Fruit fly (Drosophila melanogaster) whole organism, embryonic: ENCODE data around the gene Nxf3.

Experiments used
- Aef1 ChIP-seq: fragments of 200-800 bp; sonication (Bioruptor generic); IDR thresholded peaks from 3 replicates; pipeline ENCODE4 v1.3.6; 2022; ENCODE audit warnings: missing biosample characterization, missing genetic modification characterization
- BtbVII ChIP-seq: fragments of 200-800 bp; sonication (Bioruptor generic); optimal IDR thresholded peaks from 3 replicates; lab custom pipeline; 2017; ENCODE audit warnings: missing biosample characterization, mild to moderate bottlenecking, missing genetic modification characterization
- CG10267 ChIP-seq: fragments of 200-800 bp; sonication (Bioruptor generic); optimal IDR thresholded peaks from 2 replicates; lab custom pipeline; 2018; ENCODE audit warnings: missing biosample characterization, mild to moderate bottlenecking, missing genetic modification characterization, moderate library complexity
- CG11456 ChIP-seq: fragments of 200-800 bp; sonication (Bioruptor generic); IDR thresholded peaks from 3 replicates; pipeline ENCODE4 v1.3.6; 2022; ENCODE audit warnings: missing biosample characterization, missing genetic modification characterization
- CG14441 ChIP-seq: fragments of 200-800 bp; sonication (Bioruptor generic); IDR thresholded peaks from 2 replicates; pipeline ENCODE4 v1.3.6; 2022; ENCODE audit warnings: missing biosample characterization, missing genetic modification characterization
- CG1529 ChIP-seq: fragments of 200-800 bp; sonication (Bioruptor generic); optimal IDR thresholded peaks from 3 replicates; lab custom pipeline; 2018; ENCODE audit warnings: missing biosample characterization, missing genetic modification characterization
- CG16815 ChIP-seq: fragments of 200-800 bp; sonication (Bioruptor generic); optimal IDR thresholded peaks from 3 replicates; lab custom pipeline; 2017; ENCODE audit warnings: missing biosample characterization, mild to moderate bottlenecking, missing genetic modification characterization
- CG18599 ChIP-seq: fragments of 200-800 bp; sonication (Bioruptor generic); optimal IDR thresholded peaks from 3 replicates; lab custom pipeline; 2017; ENCODE audit warnings: missing biosample characterization, missing genetic modification characterization, mild to moderate bottlenecking, moderate library complexity, missing genetic modification reagents
- CG2120 ChIP-seq: fragments of 200-800 bp; sonication (Bioruptor generic); optimal IDR thresholded peaks from 3 replicates; lab custom pipeline; 2016; ENCODE audit warnings: missing biosample characterization, missing genetic modification characterization
- CG2202 ChIP-seq: fragments of 200-800 bp; sonication (Bioruptor generic); optimal IDR thresholded peaks from 2 replicates; lab custom pipeline; 2018; ENCODE audit warnings: missing biosample characterization, mild to moderate bottlenecking, missing genetic modification characterization
- CG31224 ChIP-seq: fragments of 200-800 bp; sonication (Bioruptor generic); IDR thresholded peaks from 2 replicates; pipeline ENCODE4 v1.3.6; 2022; ENCODE audit warnings: missing biosample characterization, missing genetic modification characterization
- CG31365 ChIP-seq: fragments of 200-800 bp; sonication (Bioruptor generic); optimal IDR thresholded peaks from 2 replicates; lab custom pipeline; 2018; ENCODE audit warnings: missing biosample characterization, mild to moderate bottlenecking, missing genetic modification characterization
- CG32767 ChIP-seq: fragments of 200-800 bp; sonication (Bioruptor generic); IDR thresholded peaks from 2 replicates; pipeline ENCODE4 v1.3.6; 2022; ENCODE audit warnings: missing biosample characterization, missing genetic modification characterization
- CG34422 ChIP-seq: fragments of 200-800 bp; sonication (Bioruptor generic); IDR thresholded peaks from 3 replicates; pipeline ENCODE4 v1.3.6; 2022; ENCODE audit warnings: missing biosample characterization, missing genetic modification characterization
- CG42726 ChIP-seq: fragments of 200-800 bp; sonication (Bioruptor generic); IDR thresholded peaks from 2 replicates; pipeline ENCODE4 v1.3.6; 2022; ENCODE audit warnings: missing biosample characterization, missing genetic modification characterization; ENCODE audit not compliant: partially characterized antibody
- CG4404 ChIP-seq: fragments of 200-800 bp; sonication (Bioruptor generic); IDR thresholded peaks from 2 replicates; pipeline ENCODE4 v1.3.6; 2022; ENCODE audit warnings: missing biosample characterization, missing genetic modification characterization
- CG4617 ChIP-seq: fragments of 200-800 bp; sonication (Bioruptor generic); optimal IDR thresholded peaks from 3 replicates; lab custom pipeline; 2016; ENCODE audit warnings: missing biosample characterization, missing genetic modification characterization, borderline replicate concordance
- CG5180 ChIP-seq: fragments of 200-800 bp; sonication (Bioruptor generic); optimal IDR thresholded peaks from 3 replicates; lab custom pipeline; 2017; ENCODE audit warnings: missing biosample characterization, missing genetic modification characterization, mild to moderate bottlenecking, moderate library complexity, missing genetic modification reagents
- CTCF ChIP-seq: fragments of 200-800 bp; sonication (Bioruptor generic); optimal IDR thresholded peaks from 2 replicates; lab custom pipeline; 2017; ENCODE audit warnings: missing biosample characterization, mild to moderate bottlenecking, missing genetic modification characterization, moderate library complexity
- Deaf1 ChIP-seq: fragments of 200-800 bp; optimal IDR thresholded peaks from 3 replicates; lab custom pipeline; 2019; ENCODE audit warnings: missing biosample characterization, mild to moderate bottlenecking, missing genetic modification characterization, moderate library complexity
- Doc3 ChIP-seq: fragments of 200-800 bp; sonication (Bioruptor generic); IDR thresholded peaks from 3 replicates; pipeline ENCODE4 v1.3.6; 2022; ENCODE audit warnings: missing biosample characterization, missing genetic modification characterization; ENCODE audit not compliant: partially characterized antibody
- Ets65A ChIP-seq: fragments of 200-800 bp; sonication (Bioruptor generic); peaks from one replicate; lab custom pipeline; 2016; ENCODE audit warnings: missing biosample characterization, missing genetic modification characterization
- Gug ChIP-seq: fragments of 200-800 bp; sonication (Bioruptor generic); IDR thresholded peaks from 4 replicates; pipeline ENCODE4 v1.3.6; 2022; ENCODE audit warnings: missing biosample characterization, missing genetic modification characterization
- H2.0 ChIP-seq: fragments of 200-800 bp; sonication (Bioruptor generic); IDR thresholded peaks from 2 replicates; pipeline ENCODE4 v1.3.6; 2022; ENCODE audit warnings: missing biosample characterization, missing genetic modification characterization
- HHEX ChIP-seq: fragments of 200-800 bp; sonication (Bioruptor generic); optimal IDR thresholded peaks from 3 replicates; lab custom pipeline; 2017; ENCODE audit warnings: missing biosample characterization, mild to moderate bottlenecking, missing genetic modification characterization, missing genetic modification reagents
- NC2α ChIP-seq: fragments of 200-800 bp; sonication (Bioruptor generic); optimal IDR thresholded peaks from 2 replicates; lab custom pipeline; 2016; ENCODE audit warnings: missing biosample characterization, missing genetic modification characterization
- Oaz ChIP-seq: fragments of 200-800 bp; sonication (Bioruptor generic); IDR thresholded peaks from 2 replicates; pipeline ENCODE4 v1.3.6; 2022; ENCODE audit warnings: missing biosample characterization, missing genetic modification characterization
- Ravus ChIP-seq: fragments of 200-800 bp; sonication (Bioruptor generic); IDR thresholded peaks from 2 replicates; pipeline ENCODE4 v1.3.6; 2022; ENCODE audit warnings: missing biosample characterization, missing genetic modification characterization
- ab ChIP-seq: fragments of 200-800 bp; sonication (Bioruptor generic); optimal IDR thresholded peaks from 2 replicates; lab custom pipeline; 2016; ENCODE audit warnings: missing biosample characterization, missing genetic modification characterization
- ara ChIP-seq: fragments of 200-800 bp; sonication (Bioruptor generic); IDR thresholded peaks from 2 replicates; pipeline ENCODE4 v1.3.6; 2022; ENCODE audit warnings: missing biosample characterization, missing genetic modification characterization
- bab2 ChIP-seq: fragments of 200-800 bp; sonication (Bioruptor generic); optimal IDR thresholded peaks from 2 replicates; lab custom pipeline; 2016; ENCODE audit warnings: missing biosample characterization, missing genetic modification characterization
- bowl ChIP-seq: fragments of 200-800 bp; sonication (Bioruptor generic); IDR thresholded peaks from 2 replicates; pipeline ENCODE4 v1.3.6; 2022; ENCODE audit warnings: missing biosample characterization, missing genetic modification characterization
- br ChIP-seq: fragments of >200 bp; optimal IDR thresholded peaks from 2 replicates; lab custom pipeline; 2017
- bsh ChIP-seq, 2 experiments: fragments of 200-800 bp; sonication (Bioruptor generic); optimal IDR thresholded peaks; 2 replicates each; lab custom pipeline; 2017 to 2018; ENCODE audit warnings: mild to moderate bottlenecking in 2 of 2, missing biosample characterization in 2 of 2, missing genetic modification characterization in 2 of 2, moderate library complexity in 1 of 2
- chinmo ChIP-seq: fragments of 200-800 bp; sonication (Bioruptor generic); IDR thresholded peaks from 4 replicates; pipeline ENCODE4 v1.3.6; 2022; ENCODE audit warnings: missing biosample characterization, missing genetic modification characterization; ENCODE audit not compliant: partially characterized antibody
- corto ChIP-seq: fragments of 200-800 bp; sonication (Bioruptor generic); optimal IDR thresholded peaks from 2 replicates; lab custom pipeline; 2016; ENCODE audit warnings: missing biosample characterization, mild to moderate bottlenecking, missing genetic modification characterization, moderate library complexity
- jing ChIP-seq: fragments of 200-800 bp; sonication (Bioruptor generic); optimal IDR thresholded peaks from 2 replicates; lab custom pipeline; 2018; ENCODE audit warnings: missing biosample characterization, mild to moderate bottlenecking, missing genetic modification characterization
- jumu ChIP-seq: fragments of 200-800 bp; sonication (Bioruptor generic); optimal IDR thresholded peaks from 3 replicates; lab custom pipeline; 2016; ENCODE audit warnings: missing biosample characterization, missing genetic modification characterization
- klu ChIP-seq: fragments of 200-800 bp; sonication (Bioruptor generic); IDR thresholded peaks from 2 replicates; pipeline ENCODE4 v1.3.6; 2022; ENCODE audit warnings: missing biosample characterization, missing genetic modification characterization
- lov ChIP-seq, 2 experiments: fragments of 200-800 bp in 1 of 2; fragments of >200 bp in 1 of 2; sonication (Bioruptor generic) in 1 of 2; IDR thresholded peaks in 1 of 2; optimal IDR thresholded peaks in 1 of 2; 2 replicates in 1 of 2; 3 replicates in 1 of 2; pipeline versions ENCODE4 v1.3.6 to Lab custom; 2017 to 2022; ENCODE audit warnings: missing biosample characterization in 1 of 2, missing genetic modification characterization in 1 of 2
- nom ChIP-seq: fragments of 200-800 bp; sonication (Bioruptor generic); optimal IDR thresholded peaks from 2 replicates; lab custom pipeline; 2017; ENCODE audit warnings: missing biosample characterization, missing genetic modification characterization, mild to moderate bottlenecking, moderate library complexity, missing genetic modification reagents
- sc ChIP-seq, 3 experiments: fragments of >200 bp in 2 of 3; fragments of 200-800 bp in 1 of 3; sonication (Bioruptor generic) in 1 of 3; optimal IDR thresholded peaks; 2 replicates in 2 of 3; 3 replicates in 1 of 3; lab custom pipeline; 2017; ENCODE audit warnings: mild to moderate bottlenecking in 1 of 3, missing biosample characterization in 1 of 3, missing genetic modification characterization in 1 of 3, missing genetic modification reagents in 1 of 3
- schlank ChIP-seq: fragments of 200-800 bp; sonication (Bioruptor generic); optimal IDR thresholded peaks from 2 replicates; lab custom pipeline; 2018; ENCODE audit warnings: missing biosample characterization, mild to moderate bottlenecking, missing genetic modification characterization
- sisA ChIP-seq: fragments of 200-800 bp; sonication (Bioruptor generic); IDR thresholded peaks from 2 replicates; pipeline ENCODE4 v1.3.6; 2022; ENCODE audit warnings: missing biosample characterization, missing genetic modification characterization
- so ChIP-seq: fragments of 200-800 bp; sonication (Bioruptor generic); IDR thresholded peaks from 3 replicates; pipeline ENCODE4 v1.3.6; 2022; ENCODE audit warnings: missing biosample characterization, missing genetic modification characterization
- sqz ChIP-seq: fragments of 200-800 bp; sonication (Bioruptor generic); optimal IDR thresholded peaks from 3 replicates; lab custom pipeline; 2018; ENCODE audit warnings: missing biosample characterization, mild to moderate bottlenecking, missing genetic modification characterization
- ssp ChIP-seq: fragments of 200-800 bp; sonication (Bioruptor generic); IDR thresholded peaks from 2 replicates; pipeline ENCODE4 v1.3.6; 2022; ENCODE audit warnings: missing biosample characterization, missing genetic modification characterization
- tgo ChIP-seq: fragments of 200-800 bp; sonication (Bioruptor generic); IDR thresholded peaks from 3 replicates; pipeline ENCODE4 v1.3.6; 2022; ENCODE audit warnings: missing biosample characterization, missing genetic modification characterization
- yki ChIP-seq: fragments of >200 bp; optimal IDR thresholded peaks from 3 replicates; lab custom pipeline; 2018

Nxf3 gene

DNA sequence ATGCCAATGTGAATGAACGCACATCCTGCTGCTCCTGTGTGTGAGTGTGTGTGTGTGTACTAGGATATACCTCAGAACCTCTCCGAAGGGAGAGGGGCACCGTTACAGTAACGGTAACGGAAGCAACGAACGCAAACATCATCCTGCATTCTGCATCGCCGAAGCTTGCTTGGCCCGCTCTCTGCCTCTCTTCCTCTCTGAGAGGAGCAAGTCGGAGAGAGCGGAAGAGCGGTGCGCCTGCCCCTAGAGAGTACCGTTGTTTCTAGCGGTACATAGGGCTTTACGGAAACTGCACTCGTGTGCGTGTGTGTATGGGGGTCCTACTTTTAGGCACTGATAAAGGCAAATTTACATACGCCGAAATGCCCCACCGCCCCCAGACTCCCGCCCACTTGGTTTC lies 26.3 kb downstream of the Nxf3 start (continued):
- TF ChIP-seq ara (GFP tag; lab: Robert Waterston, UW) = no peak
- TF ChIP-seq HHEX (GFP tag; lab: Kevin White, UChicago) = no peak
- TF ChIP-seq chinmo (GFP tag; lab: Robert Waterston, UW) = 0 out of 4 replicates have a peak, but pooled peaks have one; percentile 22
- TF ChIP-seq Oaz (GFP tag; lab: Robert Waterston, UW) = 0 out of 2 replicates have a peak, but pooled peaks have one; percentile 4
- TF ChIP-seq CG11456 (GFP tag; lab: Robert Waterston, UW) = 0 out of 3 replicates have a peak, but pooled peaks have one; percentile 27
- peak; percentile 45 for TF ChIP-seq Deaf1 (tag; lab: Kevin White, UChicago)
- no peak for TF ChIP-seq jing (GFP tag; lab: Kevin White, UChicago)
- TF ChIP-seq nom (GFP tag; lab: Kevin White, UChicago) = no peak
- no peak for TF ChIP-seq ab (GFP tag; lab: Kevin White, UChicago)
- TF ChIP-seq schlank (tag; lab: Kevin White, UChicago) = no peak
- no peak for TF ChIP-seq tgo (GFP tag; lab: Robert Waterston, UW)
- peak; percentile 64 for TF ChIP-seq Ets65A (GFP tag; lab: Kevin White, UChicago)
- no peak for TF ChIP-seq CG4404 (GFP tag; lab: Robert Waterston, UW)

DNA sequence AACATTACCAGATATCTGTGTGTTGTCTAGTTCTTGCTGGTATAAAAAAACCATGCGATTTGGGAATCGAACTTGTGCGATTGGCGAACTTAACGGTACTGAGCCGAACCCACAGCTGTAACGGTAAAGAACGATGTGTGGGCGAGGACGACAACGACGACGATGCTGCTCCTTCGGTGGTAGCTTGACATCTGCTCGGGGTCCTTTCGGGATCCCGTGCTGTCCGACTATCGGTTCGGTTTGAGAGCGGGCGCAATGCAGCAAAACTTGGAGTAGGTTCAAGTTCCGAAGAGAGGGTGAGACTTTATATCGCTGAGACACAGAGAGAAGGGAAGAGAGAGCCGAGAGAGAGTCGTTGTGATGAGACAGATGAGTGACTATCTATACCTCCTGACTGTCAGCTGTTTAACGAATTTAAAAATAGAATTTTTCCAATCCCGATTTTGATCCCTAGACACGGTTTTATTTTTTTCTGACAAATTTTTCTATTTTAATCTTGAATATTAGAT lies 28.3 kb downstream of the Nxf3 start, which contains the start of gene CG17364:
Gene CG17364 (minus strand): TSS at position 168 of the 509 bp plus-strand sequence.
- TF ChIP-seq CG1529 (GFP tag; lab: Kevin White, UChicago) (no peak), Gug (no peak), br (lab: Kevin White, UChicago) (no peak), jumu (GFP tag; lab: Kevin White, UChicago) (no peak), CG32767 (no peak), sc (optimal IDR thresholded peaks at IDR 0.05; lab: Kevin White, UChicago) (no peak), sc (GFP tag; optimal IDR thresholded peaks at IDR 0.05; lab: Kevin White, UChicago) (no peak), CG18599 (peak; percentile 10), CG2120 (GFP tag; lab: Kevin White, UChicago) (no peak), sqz (no peak), bowl (GFP tag; lab: Robert Waterston, UW) (no peak), bab2 (no peak), CG14441 (GFP tag; lab: Robert Waterston, UW) (no peak), klu (GFP tag; lab: Robert Waterston, UW) (no peak), CG10267 (tag; lab: Kevin White, UChicago) (no peak), CG31224 (GFP tag; lab: Robert Waterston, UW) (no peak), lov (optimal IDR thresholded peaks at IDR 0.05; lab: Kevin White, UChicago) (no peak), lov (GFP tag; IDR thresholded peaks at IDR 0.05; lab: Robert Waterston, UW) (no peak), sisA (GFP tag; lab: Robert Waterston, UW) (no peak), CG5180 (GFP tag; lab: Kevin White, UChicago) (peak; percentile 5), CG31365 (tag; lab: Kevin White, UChicago) (no peak), so (GFP tag; lab: Robert Waterston, UW) (0 out of 3 replicates have a peak, but pooled peaks have one; percentile 22), Ravus (no peak), schlank (tag; lab: Kevin White, UChicago) (no peak), bsh (GFP tag; optimal IDR thresholded peaks at IDR 0.05; lab: Kevin White, UChicago) (no peak), CG4617 (GFP tag; lab: Kevin White, UChicago) (no peak), BtbVII (GFP tag; lab: Kevin White, UChicago) (peak; percentile 10), CTCF (GFP tag; lab: Kevin White, UChicago) (no peak), Oaz (GFP tag; lab: Robert Waterston, UW) (no peak), CG34422 (GFP tag; lab: Robert Waterston, UW) (no peak), H2.0 (GFP tag; lab: Robert Waterston, UW) (no peak), corto (no peak), Aef1 (GFP tag; lab: Robert Waterston, UW) (no peak), NC2α (GFP tag; lab: Kevin White, UChicago) (no peak), CG16815 (GFP tag; lab: Kevin White, UChicago) (no peak), ssp (GFP tag; lab: Robert Waterston, UW) (no peak), CG42726 (no peak), Doc3 (GFP tag; lab: Robert Waterston, UW) (no peak), chinmo (GFP tag; lab: Robert Waterston, UW) (0 out of 4 replicates have a peak, but pooled peaks have one; percentile 48), CG2202 (tag; lab: Kevin White, UChicago) (no peak), Deaf1 (tag; lab: Kevin White, UChicago) (peak; percentile 96), yki (lab: Kevin White, UChicago) (peak; percentile 17)
